Worm (Caenorhabditis elegans) whole organism, young adult: ENCODE data around the gene F45G2.9.
A peak's percentile ranks its signal among the peaks of the same experiment; 100 is the strongest.

Source experiments
- B0035.1 ChIP-seq: sonication (generic microtip); optimal IDR thresholded peaks from 2 replicates; lab custom pipeline; 2016; ENCODE audit warnings: missing genetic modification characterization, mild to moderate bottlenecking, missing compliant biosample characterization, missing genotype, missing genetic modification reagents
- D2030.7 ChIP-seq: fragments of 200-800 bp; sonication (Bioruptor generic); IDR thresholded peaks from 2 replicates; pipeline ENCODE4 v1.3.6; 2022; ENCODE audit warnings: missing genetic modification reagents, missing genetic modification characterization, missing compliant biosample characterization
- F23B12.7 ChIP-seq: sonication (generic microtip); optimal IDR thresholded peaks from 2 replicates; lab custom pipeline; 2017; ENCODE audit warnings: missing genetic modification characterization, mild to moderate bottlenecking, missing compliant biosample characterization, antibody characterized with exemption, moderate library complexity; ENCODE audit not compliant: insufficient read depth
- F33H1.4 ChIP-seq: fragments of 200-800 bp; sonication (Bioruptor generic); IDR thresholded peaks from 2 replicates; pipeline ENCODE4 v1.3.6; 2022; ENCODE audit warnings: missing genetic modification reagents, missing genetic modification characterization, missing compliant biosample characterization
- F39B2.1 ChIP-seq: fragments of 200-800 bp; sonication (Bioruptor generic); IDR thresholded peaks from 2 replicates; pipeline ENCODE4 v1.3.6; 2022; ENCODE audit warnings: missing genetic modification reagents, missing genetic modification characterization, missing compliant biosample characterization
- F49E8.2 ChIP-seq: sonication (generic microtip); optimal IDR thresholded peaks from 3 replicates; lab custom pipeline; 2017; ENCODE audit warnings: missing genetic modification characterization, mild to moderate bottlenecking, missing compliant biosample characterization, antibody characterized with exemption, moderate library complexity; ENCODE audit not compliant: insufficient read depth
- F55B11.4 ChIP-seq: sonication (generic microtip); optimal IDR thresholded peaks from 2 replicates; lab custom pipeline; 2016; ENCODE audit warnings: missing compliant biosample characterization, missing genetic modification characterization, borderline replicate concordance; ENCODE audit not compliant: insufficient read depth
- ama-1 ChIP-seq, 3 experiments: fragments of 150-350 bp in 1 of 3; sonication (generic microtip) in 2 of 3; optimal IDR thresholded peaks; 2 replicates each; lab custom pipeline; 2014 to 2018; ENCODE audit warnings: missing biosample characterization in 2 of 3, missing genetic modification characterization in 2 of 3, missing genetic modification reagents in 2 of 3
- atf-7 ChIP-seq: sonication (generic microtip); optimal IDR thresholded peaks from 2 replicates; lab custom pipeline; 2017; ENCODE audit warnings: mild to moderate bottlenecking, missing genetic modification characterization, missing compliant biosample characterization
- attf-3 ChIP-seq: fragments of 200-800 bp; sonication (Bioruptor generic); conservative IDR thresholded peaks from 2 replicates; pipeline ENCODE4 v1.3.6; 2022; ENCODE audit warnings: missing genetic modification reagents, missing genetic modification characterization, missing compliant biosample characterization
- attf-5 ChIP-seq: fragments of 200-800 bp; sonication (Bioruptor generic); optimal IDR thresholded peaks from 2 replicates; lab custom pipeline; 2018; ENCODE audit warnings: mild to moderate bottlenecking, missing genetic modification characterization, missing compliant biosample characterization
- attf-6 ChIP-seq: fragments of 200-800 bp; sonication (Bioruptor generic); IDR thresholded peaks from 2 replicates; pipeline ENCODE4 v1.3.6; 2022; ENCODE audit warnings: missing genetic modification reagents, missing genetic modification characterization, missing compliant biosample characterization
- cebp-2 ChIP-seq: fragments of 200-800 bp; sonication (Bioruptor generic); IDR thresholded peaks from 2 replicates; pipeline ENCODE4 v1.3.6; 2022; ENCODE audit warnings: missing genetic modification characterization, missing compliant biosample characterization
- ceh-100 ChIP-seq: fragments of 200-800 bp; sonication (Bioruptor generic); IDR thresholded peaks from 2 replicates; pipeline ENCODE4 v1.3.6; 2022; ENCODE audit warnings: missing genetic modification reagents, missing genetic modification characterization, missing compliant biosample characterization
- dox-1 ChIP-seq: fragments of 200-800 bp; sonication (Bioruptor generic); IDR thresholded peaks from 2 replicates; pipeline ENCODE4 v1.3.6; 2022; ENCODE audit warnings: missing genetic modification reagents, missing genetic modification characterization, missing compliant biosample characterization
- dpl-1 ChIP-seq: fragments of 150-350 bp; optimal IDR thresholded peaks from 2 replicates; lab custom pipeline; 2014; ENCODE audit warnings: missing biosample characterization, missing genetic modification reagents, missing genetic modification characterization
- efl-1 ChIP-seq: fragments of 150-350 bp; optimal IDR thresholded peaks from 2 replicates; lab custom pipeline; 2014; ENCODE audit warnings: missing biosample characterization, missing genetic modification reagents, missing genetic modification characterization
- egl-44 ChIP-seq: fragments of 200-800 bp; sonication (Bioruptor generic); IDR thresholded peaks from 2 replicates; pipeline ENCODE4 v1.3.6; 2022; ENCODE audit warnings: missing genetic modification reagents, missing genetic modification characterization, missing compliant biosample characterization
- him-1 ChIP-seq: sonication (generic microtip); optimal IDR thresholded peaks from 2 replicates; lab custom pipeline; 2016; ENCODE audit warnings: missing genotype, missing genetic modification reagents, missing genetic modification characterization, missing compliant biosample characterization
- hlh-12 ChIP-seq: sonication (generic microtip); optimal IDR thresholded peaks from 2 replicates; lab custom pipeline; 2016; ENCODE audit warnings: missing genetic modification characterization, missing compliant biosample characterization
- hlh-26 ChIP-seq: fragments of 200-800 bp; sonication (Bioruptor generic); conservative IDR thresholded peaks from 2 replicates; pipeline ENCODE4 v1.3.6; 2022; ENCODE audit warnings: missing genetic modification reagents, missing genetic modification characterization, missing compliant biosample characterization
- lag-1 ChIP-seq: fragments of 200-800 bp; sonication (Bioruptor generic); IDR thresholded peaks from 2 replicates; pipeline ENCODE4 v1.3.6; 2022; ENCODE audit warnings: missing genetic modification reagents, missing genetic modification characterization, missing compliant biosample characterization
- let-607 ChIP-seq, 2 experiments: fragments of 200-800 bp in 1 of 2; sonication (Bioruptor generic) in 1 of 2; sonication (generic microtip) in 1 of 2; optimal IDR thresholded peaks; 2 replicates each; lab custom pipeline; 2016 to 2018; ENCODE audit warnings: mild to moderate bottlenecking in 2 of 2, missing compliant biosample characterization in 2 of 2, missing genetic modification characterization in 2 of 2, moderate library complexity in 2 of 2, missing genotype in 1 of 2
- lin-40 ChIP-seq: sonication (generic microtip); optimal IDR thresholded peaks from 2 replicates; lab custom pipeline; 2016; ENCODE audit warnings: missing genetic modification characterization, mild to moderate bottlenecking, missing compliant biosample characterization, missing genotype, missing genetic modification reagents
- lsl-1 ChIP-seq: fragments of 200-800 bp; sonication (Bioruptor generic); optimal IDR thresholded peaks from 2 replicates; lab custom pipeline; 2018; ENCODE audit warnings: mild to moderate bottlenecking, missing genetic modification characterization, moderate library complexity, missing compliant biosample characterization
- madf-3 ChIP-seq: fragments of 200-800 bp; sonication (Bioruptor generic); IDR thresholded peaks from 2 replicates; pipeline ENCODE4 v1.3.6; 2022; ENCODE audit warnings: missing genetic modification reagents, missing genetic modification characterization, missing compliant biosample characterization
- madf-8 ChIP-seq: fragments of 200-800 bp; sonication (Bioruptor generic); conservative IDR thresholded peaks from 2 replicates; pipeline ENCODE4 v1.3.6; 2022; ENCODE audit warnings: missing genetic modification reagents, missing genetic modification characterization, missing compliant biosample characterization
- mcd-1 ChIP-seq: fragments of 200-800 bp; sonication (Bioruptor generic); IDR thresholded peaks from 2 replicates; pipeline ENCODE4 v1.3.6; 2022; ENCODE audit warnings: missing genetic modification reagents, missing genetic modification characterization, missing compliant biosample characterization
- mel-28 ChIP-seq: sonication (generic microtip); optimal IDR thresholded peaks from 2 replicates; lab custom pipeline; 2016; ENCODE audit warnings: borderline replicate concordance, mild to moderate bottlenecking, missing genetic modification characterization, missing compliant biosample characterization
- mxl-1 ChIP-seq: sonication (generic microtip); optimal IDR thresholded peaks from 2 replicates; lab custom pipeline; 2016; ENCODE audit warnings: missing genetic modification characterization, missing compliant biosample characterization
- nhr-120 ChIP-seq: fragments of 200-800 bp; sonication (Bioruptor generic); IDR thresholded peaks from 2 replicates; pipeline ENCODE4 v1.3.6; 2022; ENCODE audit warnings: missing genetic modification characterization, missing compliant biosample characterization
- nhr-90 ChIP-seq: sonication (generic microtip); optimal IDR thresholded peaks from 2 replicates; lab custom pipeline; 2016; ENCODE audit warnings: missing genotype, mild to moderate bottlenecking, missing genetic modification characterization, missing compliant biosample characterization
- pbrm-1 ChIP-seq: fragments of 200-800 bp; sonication (Bioruptor generic); IDR thresholded peaks from 2 replicates; pipeline ENCODE4 v1.3.6; 2022; ENCODE audit warnings: missing genetic modification reagents, missing genetic modification characterization, missing compliant biosample characterization
- pha-4 ChIP-seq: fragments of 150-350 bp; sonication (generic microtip); optimal IDR thresholded peaks from 2 replicates; lab custom pipeline; 2014; ENCODE audit warnings: missing biosample characterization, missing genetic modification reagents, missing genetic modification characterization
- repo-1 ChIP-seq: sonication (generic microtip); optimal IDR thresholded peaks from 2 replicates; lab custom pipeline; 2017; ENCODE audit warnings: mild to moderate bottlenecking, missing genetic modification characterization, missing compliant biosample characterization
- snpc-1.3 ChIP-seq: sonication (generic microtip); optimal IDR thresholded peaks from 2 replicates; lab custom pipeline; 2017; ENCODE audit warnings: missing genetic modification characterization, mild to moderate bottlenecking, missing compliant biosample characterization, antibody characterized with exemption, moderate library complexity, missing genotype, missing genetic modification reagents; ENCODE audit not compliant: insufficient read depth
- snpc-4 ChIP-seq, 5 experiments: fragments of 150-350 bp in 1 of 5; sonication (generic microtip) in 4 of 5; optimal IDR thresholded peaks; 2 replicates each; lab custom pipeline; 2014 to 2018; ENCODE audit warnings: missing genetic modification characterization in 5 of 5, missing biosample characterization in 3 of 5, antibody characterized with exemption in 2 of 5, mild to moderate bottlenecking in 2 of 5, missing compliant biosample characterization in 2 of 5, missing genotype in 2 of 5, moderate library complexity in 2 of 5, missing genetic modification reagents in 1 of 5
- somi-1 ChIP-seq: fragments of 200-800 bp; sonication (Bioruptor generic); optimal IDR thresholded peaks from 2 replicates; lab custom pipeline; 2018; ENCODE audit warnings: mild to moderate bottlenecking, missing genetic modification characterization, missing compliant biosample characterization
- tbx-9 ChIP-seq: sonication (generic microtip); optimal IDR thresholded peaks from 2 replicates; lab custom pipeline; 2016; ENCODE audit warnings: borderline replicate concordance, missing genetic modification characterization, inconsistent platforms, missing compliant biosample characterization
- xnd-1 ChIP-seq: sonication (generic microtip); optimal IDR thresholded peaks from 2 replicates; lab custom pipeline; 2016; ENCODE audit warnings: missing genotype, missing genetic modification reagents, missing genetic modification characterization, missing compliant biosample characterization
- zfh-2 ChIP-seq: fragments of 200-800 bp; sonication (Bioruptor generic); conservative IDR thresholded peaks from 2 replicates; pipeline ENCODE4 v1.3.6; 2022; ENCODE audit warnings: missing genetic modification reagents, missing genetic modification characterization, missing compliant biosample characterization
- ztf-18 ChIP-seq: sonication (generic microtip); optimal IDR thresholded peaks from 2 replicates; lab custom pipeline; 2016; ENCODE audit warnings: missing genotype, mild to moderate bottlenecking, missing genetic modification characterization, missing compliant biosample characterization
- ztf-26 ChIP-seq: sonication (generic microtip); optimal IDR thresholded peaks from 2 replicates; lab custom pipeline; 2017; ENCODE audit warnings: missing genetic modification characterization, missing compliant biosample characterization
- ztf-6 ChIP-seq: fragments of 200-800 bp; sonication (Bioruptor generic); IDR thresholded peaks from 2 replicates; pipeline ENCODE4 v1.3.6; 2022; ENCODE audit warnings: missing genetic modification reagents, missing genetic modification characterization, missing compliant biosample characterization

F45G2.9 gene

DNA sequence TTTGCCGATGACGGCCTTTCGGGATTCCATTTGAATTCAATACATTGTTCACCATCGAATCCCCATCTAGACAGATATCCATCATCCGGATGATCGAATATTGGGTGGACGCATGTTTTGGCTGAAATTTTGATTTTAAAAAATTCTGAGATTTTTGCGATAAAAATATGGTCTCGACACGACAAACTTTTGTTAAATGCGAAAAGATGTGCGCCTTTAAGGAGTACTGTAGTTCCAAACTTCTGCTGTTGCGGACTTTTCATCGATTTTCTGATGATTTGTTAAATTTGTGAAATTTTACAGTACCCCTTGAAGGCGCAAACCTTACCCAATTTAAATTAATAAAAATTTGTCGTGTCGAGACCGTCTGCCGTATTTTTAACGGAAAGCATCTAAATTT is 8.9 kb downstream of the F45G2.9 start:
- TF ChIP-seq lsl-1 (GFP tag; lab: Kevin White, UChicago), result peak; percentile 75
- no peak for TF ChIP-seq B0035.1 (tag; lab: Kevin White, UChicago)
- no peak for TF ChIP-seq pha-4
- no peak for TF ChIP-seq snpc-1.3
- TF ChIP-seq F23B12.7 (tag; lab: Kevin White, UChicago), result no peak
- no peak for TF ChIP-seq F49E8.2 (tag; lab: Kevin White, UChicago)
- TF ChIP-seq F33H1.4 (GFP tag; lab: Robert Waterston, UW), result peak; percentile 52; the same call in 1 of the 2 replicates
- TF ChIP-seq egl-44 (GFP tag; lab: Robert Waterston, UW), result no peak
- TF ChIP-seq tbx-9 (tag; lab: Kevin White, UChicago), result no peak
- TF ChIP-seq him-1 (tag; lab: Kevin White, UChicago), result peak; percentile 30
- peak; percentile 21 for TF ChIP-seq xnd-1 (tag; lab: Kevin White, UChicago)
- no peak for TF ChIP-seq ama-1 (optimal IDR thresholded peaks at IDR 0.05; lab: Kevin White, UChicago)
- no peak for TF ChIP-seq ama-1 (GFP tag; optimal IDR thresholded peaks at IDR 0.05; lab: Kevin White, UChicago)
- no peak for TF ChIP-seq somi-1
- TF ChIP-seq atf-7, result no peak
- TF ChIP-seq hlh-26 (GFP tag; lab: Robert Waterston, UW), result no peak

ce11 chrIII:13426036-13426435 is 10.7 kb downstream of the F45G2.9 start, which contains the start of gene cope-1:
Gene cope-1, plus strand, starts transcription at chrIII:13426264.
- TF ChIP-seq F55B11.4 (tag; lab: Kevin White, UChicago) (no peak), let-607 (tag; optimal IDR thresholded peaks at IDR 0.05; lab: Kevin White, UChicago) (peak in 1 of 2 experiments; percentile 61)
- TF ChIP-seq, all 124 proteins: peak for 1

ce11 chrIII:13423414-13423813 is 13.3 kb downstream of the F45G2.9 start, which contains the start of gene exo-1:
Gene exo-1, plus strand, starts transcription at chrIII:13423514.
- TF ChIP-seq atf-7 (no peak), madf-8 (GFP tag; lab: Robert Waterston, UW) (no peak), lin-40 (no peak), mel-28 (tag; lab: Kevin White, UChicago) (no peak), mcd-1 (peak; percentile 85), cebp-2 (GFP tag; lab: Robert Waterston, UW) (no peak), dox-1 (GFP tag; lab: Robert Waterston, UW) (0 out of 2 replicates have a peak, but pooled peaks have one; percentile 30), lag-1 (GFP tag; lab: Robert Waterston, UW) (no peak), attf-6 (GFP tag; lab: Robert Waterston, UW) (no peak), attf-5 (GFP tag; lab: Kevin White, UChicago) (peak; percentile 78), ztf-26 (tag; lab: Kevin White, UChicago) (no peak), attf-3 (0 out of 2 replicates have a peak, but pooled peaks have one; percentile 20), D2030.7 (peak; percentile 68), dpl-1 (GFP tag; lab: Kevin White, UChicago) (peak; percentile 80), snpc-4 (GFP tag; optimal IDR thresholded peaks at IDR 0.05; lab: Kevin White, UChicago) (no peak), snpc-4 (tag; optimal IDR thresholded peaks at IDR 0.05; lab: Kevin White, UChicago) (no peak), ama-1 (optimal IDR thresholded peaks at IDR 0.05; lab: Kevin White, UChicago) (no peak), ama-1 (GFP tag; optimal IDR thresholded peaks at IDR 0.05; lab: Kevin White, UChicago) (no peak), ceh-100 (GFP tag; lab: Robert Waterston, UW) (peak; percentile 95), zfh-2 (GFP tag; lab: Robert Waterston, UW) (no peak), ztf-18 (tag; lab: Kevin White, UChicago) (peak; percentile 41), nhr-90 (tag; lab: Kevin White, UChicago) (no peak), nhr-120 (GFP tag; lab: Robert Waterston, UW) (no peak), repo-1 (tag; lab: Kevin White, UChicago) (no peak), mxl-1 (tag; lab: Kevin White, UChicago) (no peak), efl-1 (GFP tag; lab: Kevin White, UChicago) (peak; percentile 77), madf-3 (GFP tag; lab: Robert Waterston, UW) (no peak), ztf-6 (no peak), F23B12.7 (tag; lab: Kevin White, UChicago) (peak; percentile 95), hlh-12 (tag; lab: Kevin White, UChicago) (no peak), F39B2.1 (no peak), pbrm-1 (GFP tag; lab: Robert Waterston, UW) (no peak)
